Fruit fly (Drosophila melanogaster): ENCODE results near the gene wupA.

- TF ChIP-seq CG13204 (GFP tag; optimal IDR thresholded peaks at IDR 0.05) (no peak), Pif1B (GFP tag; optimal IDR thresholded peaks at IDR 0.05) (no peak), CG15710 (tag; optimal IDR thresholded peaks at IDR 0.05) (no peak), CG9948 (tag; optimal IDR thresholded peaks at IDR 0.05) (no peak)
These were observed 53.5 kb downstream of the wupA start, which contains the start of gene Sh for dm6 chrX:18063144-18063772.

Measured in whole organism, pupa.